Worm (Caenorhabditis elegans) whole organism, midembryonic: ENCODE measurements around the gene abu-14.
A peak's percentile ranks its signal among the peaks of the same experiment; 100 is the strongest.

Experiments used
- T22C8.4 ChIP-seq: fragments of 200-800 bp; sonication (Bioruptor generic); IDR thresholded peaks from 2 replicates; pipeline ENCODE4 v1.3.6; 2022; ENCODE audit warnings: missing genetic modification characterization, missing compliant biosample characterization
- cog-1 ChIP-seq: sonication (generic microtip); optimal IDR thresholded peaks from 2 replicates; lab custom pipeline; 2016; ENCODE audit warnings: missing genetic modification characterization, missing compliant biosample characterization
- flt-1 ChIP-seq: fragments of 200-800 bp; sonication (Bioruptor generic); IDR thresholded peaks from 2 replicates; pipeline ENCODE4 v1.3.6; 2022; ENCODE audit warnings: missing genetic modification characterization, missing compliant biosample characterization
- klf-2 ChIP-seq: fragments of 200-800 bp; sonication (Bioruptor generic); conservative IDR thresholded peaks from 2 replicates; pipeline ENCODE4 v1.3.6; 2022; ENCODE audit warnings: missing genetic modification reagents, missing genetic modification characterization, missing compliant biosample characterization
- med-1 ChIP-seq: sonication (generic microtip); optimal IDR thresholded peaks from 2 replicates; lab custom pipeline; 2017; ENCODE audit warnings: missing genetic modification characterization, mild to moderate bottlenecking, missing compliant biosample characterization, antibody characterized with exemption, missing genetic modification reagents; ENCODE audit not compliant: insufficient read depth
- ref-1 ChIP-seq: fragments of 200-800 bp; sonication (Bioruptor generic); conservative IDR thresholded peaks from 2 replicates; pipeline ENCODE4 v1.3.6; 2022; ENCODE audit warnings: missing genetic modification reagents, missing genetic modification characterization, missing compliant biosample characterization
- tab-1 ChIP-seq: fragments of 200-800 bp; sonication (Bioruptor generic); IDR thresholded peaks from 2 replicates; pipeline ENCODE4 v1.3.6; 2022; ENCODE audit warnings: missing genetic modification characterization, missing compliant biosample characterization
- ztf-23 ChIP-seq: fragments of 200-800 bp; sonication (Bioruptor generic); IDR thresholded peaks from 2 replicates; pipeline ENCODE4 v1.3.6; 2022; ENCODE audit warnings: missing genetic modification reagents, missing genetic modification characterization, missing compliant biosample characterization
- ztf-29 ChIP-seq: fragments of 200-800 bp; sonication (Bioruptor generic); IDR thresholded peaks from 2 replicates; pipeline ENCODE4 v1.3.6; 2022; ENCODE audit warnings: missing genetic modification reagents, missing genetic modification characterization, missing compliant biosample characterization

The abu-14 gene

DNA sequence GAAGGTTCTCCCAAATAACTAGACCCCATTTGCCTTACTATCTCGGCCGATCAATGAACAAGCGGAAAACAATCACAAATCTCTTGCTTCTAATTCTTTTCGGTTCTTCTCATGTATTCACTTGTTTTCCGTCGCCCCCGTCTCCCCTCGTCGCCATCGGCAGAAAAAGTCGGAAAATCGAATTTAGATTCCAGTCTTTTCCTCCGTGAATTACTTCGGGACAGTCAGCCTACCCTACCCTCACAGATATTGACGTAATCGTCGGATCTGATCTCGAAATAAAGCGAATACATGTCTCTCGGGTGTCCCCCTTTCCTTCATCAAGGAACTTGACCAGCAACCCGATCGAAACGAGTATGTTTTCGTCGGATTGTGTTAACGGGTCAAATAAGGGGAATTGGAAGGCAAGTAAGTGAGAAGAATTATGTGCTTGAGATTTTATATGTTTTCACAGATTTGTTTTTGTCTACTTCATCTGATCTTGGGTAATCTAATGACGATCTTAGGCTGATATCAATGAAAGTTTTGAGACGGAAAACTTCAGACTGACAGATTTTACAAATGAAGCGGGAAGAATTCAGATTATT, 36.4 kb downstream of the abu-14 start:
- TF ChIP-seq ref-1 (GFP tag; lab: Robert Waterston, UW) (no peak), klf-2 (no peak), T22C8.4 (GFP tag; lab: Robert Waterston, UW) (no peak), ztf-29 (GFP tag; lab: Robert Waterston, UW) (no peak), cog-1 (tag; lab: Kevin White, UChicago) (no peak), flt-1 (no peak), ztf-23 (GFP tag; lab: Robert Waterston, UW) (no peak), med-1 (GFP tag; lab: Kevin White, UChicago) (no peak), tab-1 (no peak)

DNA sequence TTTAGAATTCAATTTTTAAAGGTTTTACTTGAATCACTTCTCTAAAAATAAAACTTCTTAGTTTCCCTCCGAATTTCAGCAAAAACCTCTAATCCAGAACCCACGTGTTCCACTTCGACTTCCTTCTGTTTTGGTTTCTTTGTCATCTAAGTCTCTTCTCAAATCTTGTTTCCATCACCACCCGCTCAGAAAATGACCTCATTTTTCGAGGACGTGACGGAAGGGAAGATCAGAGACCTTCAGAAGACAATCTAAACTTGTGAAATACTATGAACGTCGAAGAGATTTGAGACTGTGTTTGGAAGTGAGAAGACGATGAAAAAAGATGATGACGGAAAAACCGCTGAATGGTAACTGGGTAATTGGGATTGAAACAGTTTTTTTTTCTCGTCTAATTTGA, 37.4 kb downstream of the abu-14 start:
- TF ChIP-seq T22C8.4 (GFP tag; lab: Robert Waterston, UW) (no peak), klf-2 (no peak), ztf-29 (GFP tag; lab: Robert Waterston, UW) (no peak), tab-1 (no peak), cog-1 (tag; lab: Kevin White, UChicago) (no peak), ztf-23 (GFP tag; lab: Robert Waterston, UW) (no peak), flt-1 (no peak), ref-1 (GFP tag; lab: Robert Waterston, UW) (no peak), med-1 (GFP tag; lab: Kevin White, UChicago) (no peak)

ce11 chrII:9188380-9188779, 38.6 kb downstream of the abu-14 start, which contains the start of gene sym-2:
Gene sym-2, minus strand, starts transcription at chrII:9188480.
- TF ChIP-seq ztf-29 (GFP tag; lab: Robert Waterston, UW) (no peak), med-1 (GFP tag; lab: Kevin White, UChicago) (no peak), klf-2 (no peak), ztf-23 (GFP tag; lab: Robert Waterston, UW) (no peak), flt-1 (no peak), cog-1 (tag; lab: Kevin White, UChicago) (no peak), tab-1 (no peak), T22C8.4 (GFP tag; lab: Robert Waterston, UW) (no peak), ref-1 (GFP tag; lab: Robert Waterston, UW) (no peak)

ce11 chrII:9185915-9186314, 41.1 kb downstream of the abu-14 start:
- TF ChIP-seq klf-2 (no peak), flt-1 (no peak), tab-1 (no peak), ref-1 (GFP tag; lab: Robert Waterston, UW) (no peak), ztf-23 (GFP tag; lab: Robert Waterston, UW) (no peak), ztf-29 (GFP tag; lab: Robert Waterston, UW) (no peak), med-1 (GFP tag; lab: Kevin White, UChicago) (no peak), cog-1 (tag; lab: Kevin White, UChicago) (no peak)

ce11 chrII:9181155-9181554, 45.9 kb downstream of the abu-14 start:
- TF ChIP-seq ztf-29 (GFP tag; lab: Robert Waterston, UW), result no peak
- TF ChIP-seq klf-2, result no peak
- no peak for TF ChIP-seq flt-1
- TF ChIP-seq tab-1, result no peak
- TF ChIP-seq T22C8.4 (GFP tag; lab: Robert Waterston, UW), result no peak
- TF ChIP-seq med-1 (GFP tag; lab: Kevin White, UChicago), result no peak
- TF ChIP-seq ztf-23 (GFP tag; lab: Robert Waterston, UW), result no peak
- TF ChIP-seq ref-1 (GFP tag; lab: Robert Waterston, UW), result no peak
- no peak for TF ChIP-seq cog-1 (tag; lab: Kevin White, UChicago)

DNA sequence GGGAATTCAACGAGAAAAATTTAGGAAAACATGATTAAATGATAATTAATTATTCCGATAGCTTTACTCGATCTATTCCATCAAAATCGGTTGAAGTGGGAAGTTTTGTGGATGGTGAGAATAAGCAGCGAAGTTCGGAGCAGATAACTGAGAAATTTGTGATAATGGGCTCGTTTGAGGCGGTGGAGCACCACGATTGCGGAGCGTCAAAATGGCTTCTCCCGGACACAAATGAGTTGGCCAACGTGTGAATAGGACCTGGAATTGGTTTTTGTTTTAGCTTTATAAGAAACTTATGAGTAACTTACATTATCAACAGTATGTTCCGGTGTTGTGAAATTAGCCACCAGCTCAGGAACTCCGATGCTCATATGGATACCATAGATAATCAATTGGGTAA, 48.2 kb downstream of the abu-14 start:
- TF ChIP-seq flt-1 (no peak), tab-1 (peak; percentile 61; the same call in 1 of the 2 replicates), klf-2 (no peak)

- TF ChIP-seq flt-1 (0 out of 2 replicates have a peak, but pooled peaks have one; percentile 26), cog-1 (tag; lab: Kevin White, UChicago) (no peak)
Observed at ce11 chrII:9177080-9177479, 49.9 kb downstream of the abu-14 start, which contains the start of the genes sec-5 and pir-1. Gene sec-5, minus strand, starts transcription at chrII:9177152. Gene pir-1, plus strand, starts transcription at chrII:9177300.

DNA sequence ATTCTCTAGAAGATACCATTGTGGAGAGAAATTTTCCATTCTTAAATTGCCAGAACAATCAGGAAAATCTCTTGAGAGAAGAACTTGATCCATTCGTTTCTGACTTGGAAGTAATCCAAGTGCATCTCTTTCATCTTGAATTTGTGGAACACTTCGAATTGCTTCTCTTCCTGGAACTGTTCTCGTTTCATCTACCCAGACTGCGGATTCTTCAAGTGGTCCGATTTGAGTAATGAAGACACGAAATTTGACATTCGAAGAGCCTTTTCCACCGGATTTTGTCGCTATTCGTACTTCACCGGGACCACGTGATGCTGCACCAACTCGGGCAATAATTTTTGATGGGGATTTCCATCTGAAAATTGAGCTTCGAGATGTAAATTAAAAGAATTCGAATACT, 50.5 kb downstream of the abu-14 start:
- TF ChIP-seq T22C8.4 (GFP tag; lab: Robert Waterston, UW) (no peak), flt-1 (no peak), ztf-29 (GFP tag; lab: Robert Waterston, UW) (no peak), ref-1 (GFP tag; lab: Robert Waterston, UW) (no peak), klf-2 (no peak), ztf-23 (GFP tag; lab: Robert Waterston, UW) (no peak), tab-1 (no peak), cog-1 (tag; lab: Kevin White, UChicago) (no peak), med-1 (GFP tag; lab: Kevin White, UChicago) (no peak)
